Fruit fly (Drosophila melanogaster): Measurements from ENCODE around the gene CRMP.
A peak's percentile ranks its signal among the peaks of the same experiment; 100 is the strongest.

CRMP gene

DNA sequence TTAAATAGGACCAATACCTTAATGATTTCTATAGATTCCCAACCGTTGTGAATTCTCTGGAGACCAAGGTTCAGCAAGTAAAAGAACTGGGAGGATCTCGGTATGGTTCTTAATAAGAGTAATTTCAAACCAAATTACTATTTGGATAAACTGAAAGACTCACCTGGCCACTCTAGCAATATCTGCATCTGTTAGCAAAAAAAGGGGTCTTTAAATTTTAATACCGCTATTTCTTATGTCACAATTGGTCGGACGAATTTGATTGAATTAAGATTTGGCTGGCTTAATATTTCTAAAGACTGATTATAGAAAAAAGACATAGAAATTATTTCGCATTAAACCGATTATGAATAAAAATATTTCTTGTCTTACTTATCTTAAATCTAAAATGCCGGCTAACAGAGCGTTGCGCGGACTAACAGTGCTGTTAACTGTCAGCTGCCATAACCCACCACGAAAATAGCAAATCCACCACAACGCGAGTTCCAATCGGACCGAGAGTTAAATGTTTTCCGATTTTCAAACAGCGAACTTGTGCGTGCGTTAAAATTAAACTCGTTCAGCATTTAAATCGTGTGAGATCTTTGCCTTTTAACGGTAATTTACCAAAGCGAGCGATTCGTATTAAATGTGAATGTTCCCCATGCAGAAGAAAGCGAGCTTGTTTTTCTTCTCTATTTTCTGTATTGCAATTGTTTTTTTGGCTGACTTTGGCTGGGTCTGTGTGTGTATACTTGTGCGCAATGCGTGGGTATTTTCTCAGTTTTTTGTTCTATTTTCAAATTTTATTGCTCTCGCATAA, at the start of gene CRMP:
CRMP (plus strand) TSS at position 474 of the 802 bp plus-strand sequence.
- TF ChIP-seq CG5204 (GFP tag; optimal IDR thresholded peaks at IDR 0.05) (no peak), Hr96 (GFP tag; optimal IDR thresholded peaks at IDR 0.05) (no peak), cic (GFP tag; optimal IDR thresholded peaks at IDR 0.05) (no peak), CG7045 (GFP tag; optimal IDR thresholded peaks at IDR 0.05) (no peak), Clk (GFP tag; optimal IDR thresholded peaks at IDR 0.05) (no peak), ovo (GFP tag; optimal IDR thresholded peaks at IDR 0.05) (no peak), cnc (optimal IDR thresholded peaks at IDR 0.05) (no peak), CG14711 (tag; optimal IDR thresholded peaks at IDR 0.05) (peak; percentile 11), toe (GFP tag; optimal IDR thresholded peaks at IDR 0.05) (no peak), CG33017 (tag; optimal IDR thresholded peaks at IDR 0.05) (no peak), CG11617 (GFP tag; optimal IDR thresholded peaks at IDR 0.05) (peak; percentile 4), bab1 (GFP tag; optimal IDR thresholded peaks at IDR 0.05) (no peak), CG12768 (GFP tag; optimal IDR thresholded peaks at IDR 0.05) (peak; percentile 25), tj (GFP tag; optimal IDR thresholded peaks at IDR 0.05) (peak; percentile 37), Crg-1 (GFP tag; optimal IDR thresholded peaks at IDR 0.05) (no peak), kay (GFP tag; ENCODE audit: borderline replicate concordance) (peak; percentile 58), Mnt (GFP tag; optimal IDR thresholded peaks at IDR 0.05) (no peak), pad (GFP tag; optimal IDR thresholded peaks at IDR 0.05) (peak; percentile 34), CG1620 (GFP tag; optimal IDR thresholded peaks at IDR 0.05) (no peak), CG7101 (tag; optimal IDR thresholded peaks at IDR 0.05) (no peak)

DNA sequence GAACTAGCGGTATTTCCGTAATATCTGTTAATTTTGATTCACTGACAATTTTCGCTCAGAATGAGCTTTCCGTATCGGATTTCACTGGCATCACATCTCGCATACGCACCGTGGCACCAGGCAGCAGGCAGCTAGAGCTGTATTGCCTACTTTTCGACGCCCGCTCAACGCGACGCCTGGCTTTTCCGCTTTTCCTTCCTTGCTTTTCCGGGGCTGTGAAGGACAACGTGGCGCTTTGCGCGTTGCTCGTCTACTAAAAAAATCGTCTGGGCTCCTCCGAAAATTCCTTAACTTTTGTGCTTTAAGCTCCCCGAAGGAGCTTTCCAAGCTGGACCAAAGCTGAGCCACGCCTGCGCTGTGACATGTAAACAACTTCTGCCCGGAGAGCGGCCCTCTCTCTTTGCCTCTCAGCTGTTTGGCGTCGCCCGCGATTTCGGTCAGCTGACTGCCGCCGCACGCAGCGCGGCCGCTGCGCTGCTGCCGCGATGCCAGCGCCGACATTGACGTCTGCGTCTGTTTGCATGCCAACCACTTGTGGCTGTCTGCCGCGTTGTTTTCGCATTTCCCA, 47.8 kb upstream of the CRMP start, which contains the start of the genes CG43845 and Nmdar1:
CG43845 (minus strand) TSS at position 51 of the 568 bp plus-strand sequence.
Nmdar1 (minus strand) TSS at position 259 of the 568 bp plus-strand sequence.
- TF ChIP-seq tj (GFP tag; optimal IDR thresholded peaks at IDR 0.05) (no peak), toe (GFP tag; optimal IDR thresholded peaks at IDR 0.05) (no peak), CG1620 (GFP tag; optimal IDR thresholded peaks at IDR 0.05) (no peak), pad (GFP tag; optimal IDR thresholded peaks at IDR 0.05) (no peak), cic (GFP tag; optimal IDR thresholded peaks at IDR 0.05) (peak; percentile 3), Crg-1 (GFP tag; optimal IDR thresholded peaks at IDR 0.05) (no peak), kay (GFP tag; ENCODE audit: borderline replicate concordance) (no peak), cnc (optimal IDR thresholded peaks at IDR 0.05) (no peak)

DNA sequence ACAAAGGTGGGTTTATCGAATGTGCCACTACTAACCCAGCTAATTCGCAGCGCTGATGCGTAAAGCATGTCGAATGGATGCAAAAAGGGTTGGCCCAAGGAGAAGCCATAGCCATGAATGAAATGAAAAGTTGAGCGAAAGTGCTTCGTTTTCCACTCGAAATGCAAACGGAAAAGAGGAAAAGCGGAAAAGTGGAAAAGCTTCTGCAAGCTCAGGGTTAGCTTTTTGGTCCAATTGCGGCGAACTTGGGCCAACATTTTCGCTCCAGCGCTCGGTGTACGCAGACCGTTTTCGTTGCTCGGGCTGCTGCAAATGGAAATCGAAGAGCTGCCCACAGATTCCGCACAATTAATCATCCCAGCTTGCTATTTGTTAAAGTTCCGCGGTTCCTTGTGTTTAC, 46.1 kb upstream of the CRMP start:
- no peak for TF ChIP-seq kay (GFP tag; ENCODE audit: borderline replicate concordance)
- no peak for TF ChIP-seq Mnt (GFP tag; optimal IDR thresholded peaks at IDR 0.05)
- TF ChIP-seq CG14711 (tag; optimal IDR thresholded peaks at IDR 0.05) = no peak
- TF ChIP-seq Crg-1 (GFP tag; optimal IDR thresholded peaks at IDR 0.05) = no peak
- no peak for TF ChIP-seq bab1 (GFP tag; optimal IDR thresholded peaks at IDR 0.05)
- TF ChIP-seq CG1620 (GFP tag; optimal IDR thresholded peaks at IDR 0.05) = no peak
- no peak for TF ChIP-seq CG12768 (GFP tag; optimal IDR thresholded peaks at IDR 0.05)

DNA sequence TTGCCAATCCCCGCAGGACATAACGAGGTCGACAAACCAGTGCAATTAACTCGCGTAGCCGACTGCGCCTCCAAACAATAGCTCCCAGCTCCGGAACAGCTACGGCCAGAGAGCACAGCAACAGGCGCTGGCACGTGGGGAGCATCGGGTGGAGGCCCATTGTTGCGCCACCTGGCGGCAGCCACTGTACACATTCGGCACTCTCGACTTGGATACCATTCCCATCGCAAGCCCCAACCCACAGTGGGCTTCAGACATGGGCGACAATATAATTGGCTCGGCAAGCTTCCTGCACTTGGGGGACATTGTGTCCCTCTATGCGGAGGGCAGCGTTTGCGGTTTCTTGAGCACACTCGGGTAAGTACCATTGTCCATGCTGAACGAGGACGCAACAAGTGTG, 43.3 kb upstream of the CRMP start:
- TF ChIP-seq Crg-1 (GFP tag; optimal IDR thresholded peaks at IDR 0.05) (no peak), toe (GFP tag; optimal IDR thresholded peaks at IDR 0.05) (no peak), ovo (GFP tag; optimal IDR thresholded peaks at IDR 0.05) (no peak)

DNA sequence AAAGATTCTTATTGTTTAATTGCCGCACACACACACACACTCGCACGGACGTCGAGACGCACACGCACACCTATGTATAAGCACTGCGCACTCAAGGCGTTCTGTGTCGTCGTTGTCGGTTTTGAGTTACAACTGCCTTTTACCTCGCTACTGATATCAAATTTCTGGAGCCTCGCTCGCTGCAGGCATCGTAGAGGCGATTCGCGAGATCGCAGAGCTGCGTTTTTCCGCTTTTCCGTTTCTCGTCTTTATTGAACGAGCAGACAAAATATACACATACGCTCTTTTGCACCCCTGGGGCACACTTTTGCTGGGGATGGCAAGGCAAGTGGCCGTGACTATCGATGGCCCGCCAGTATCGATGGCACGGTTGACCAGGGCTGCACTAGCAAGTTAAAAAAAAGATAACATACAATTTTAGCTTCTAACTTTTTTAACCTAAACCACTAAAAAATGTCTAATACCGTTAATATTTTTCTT, 23.4 kb upstream of the CRMP start, which contains the start of gene CG2519:
CG2519 (minus strand) TSS at position 312 of the 480 bp plus-strand sequence.
- TF ChIP-seq toe (GFP tag; optimal IDR thresholded peaks at IDR 0.05) = no peak
- peak; percentile 37 for TF ChIP-seq CG14711 (tag; optimal IDR thresholded peaks at IDR 0.05)
- TF ChIP-seq bab1 (GFP tag; optimal IDR thresholded peaks at IDR 0.05) = peak; percentile 76
- TF ChIP-seq Mnt (GFP tag; optimal IDR thresholded peaks at IDR 0.05) = peak; percentile 65
- no peak for TF ChIP-seq kay (GFP tag; ENCODE audit: borderline replicate concordance)
- peak; percentile 70 for TF ChIP-seq cic (GFP tag; optimal IDR thresholded peaks at IDR 0.05)
- TF ChIP-seq Crg-1 (GFP tag; optimal IDR thresholded peaks at IDR 0.05) = peak; percentile 21
- TF ChIP-seq CG7101 (tag; optimal IDR thresholded peaks at IDR 0.05) = peak; percentile 50
- TF ChIP-seq Clk (GFP tag; optimal IDR thresholded peaks at IDR 0.05) = no peak
- no peak for TF ChIP-seq Hr96 (GFP tag; optimal IDR thresholded peaks at IDR 0.05)
- TF ChIP-seq CG1620 (GFP tag; optimal IDR thresholded peaks at IDR 0.05) = peak; percentile 27
- TF ChIP-seq ovo (GFP tag; optimal IDR thresholded peaks at IDR 0.05) = peak; percentile 38
- TF ChIP-seq CG7045 (GFP tag; optimal IDR thresholded peaks at IDR 0.05) = peak; percentile 56
- peak; percentile 44 for TF ChIP-seq CG11617 (GFP tag; optimal IDR thresholded peaks at IDR 0.05)
- peak; percentile 16 for TF ChIP-seq CG12768 (GFP tag; optimal IDR thresholded peaks at IDR 0.05)
- no peak for TF ChIP-seq CG33017 (tag; optimal IDR thresholded peaks at IDR 0.05)
- TF ChIP-seq cnc (optimal IDR thresholded peaks at IDR 0.05) = no peak
- no peak for TF ChIP-seq CG5204 (GFP tag; optimal IDR thresholded peaks at IDR 0.05)
- peak; percentile 54 for TF ChIP-seq tj (GFP tag; optimal IDR thresholded peaks at IDR 0.05)
- peak; percentile 32 for TF ChIP-seq pad (GFP tag; optimal IDR thresholded peaks at IDR 0.05)

DNA sequence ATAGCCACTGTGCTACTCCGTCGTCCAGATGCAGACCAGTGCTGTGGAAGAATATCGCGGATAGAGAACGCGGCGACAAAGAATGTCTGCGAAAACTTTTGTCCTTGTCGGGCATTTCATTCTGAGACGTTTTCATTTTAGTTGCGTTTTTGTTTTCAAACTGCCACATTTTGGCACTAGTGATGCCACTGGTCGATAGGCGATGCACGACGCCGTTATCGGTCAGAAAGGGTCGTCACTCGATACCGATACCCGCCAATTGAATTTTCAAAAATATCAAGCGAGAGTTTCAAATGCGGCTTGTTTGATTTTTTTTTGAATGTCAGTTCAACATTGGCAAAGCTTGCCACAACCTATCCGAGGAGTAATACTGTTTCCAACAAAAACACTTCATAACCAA, 20.5 kb upstream of the CRMP start:
- no peak for TF ChIP-seq CG1620 (GFP tag; optimal IDR thresholded peaks at IDR 0.05)
- TF ChIP-seq bab1 (GFP tag; optimal IDR thresholded peaks at IDR 0.05) = peak; percentile 13

Data from whole organism, adult.